Worm (Caenorhabditis elegans) whole organism, early embryonic: ENCODE measurements around the gene BE0003N10.1.

Experiments used
- B0310.2 ChIP-seq: sonication (generic microtip); optimal IDR thresholded peaks from 2 replicates; lab custom pipeline; 2016; ENCODE audit warnings: mild to moderate bottlenecking, missing genetic modification characterization, missing compliant biosample characterization
- F13C5.2 ChIP-seq: sonication (generic microtip); optimal IDR thresholded peaks from 2 replicates; lab custom pipeline; 2017; ENCODE audit warnings: mild to moderate bottlenecking, missing genetic modification characterization, inconsistent platforms, missing compliant biosample characterization
- aly-1 ChIP-seq: sonication (generic microtip); optimal IDR thresholded peaks from 2 replicates; lab custom pipeline; 2016; ENCODE audit warnings: missing genetic modification characterization, missing compliant biosample characterization
- ama-1 ChIP-seq: fragments of 150-350 bp; optimal IDR thresholded peaks from 2 replicates; lab custom pipeline; 2014
- ceh-13 ChIP-seq: fragments of 200-800 bp; sonication (Bioruptor generic); optimal IDR thresholded peaks from 2 replicates; lab custom pipeline; 2018; ENCODE audit warnings: mild to moderate bottlenecking, missing genetic modification characterization, missing compliant biosample characterization
- ceh-36 ChIP-seq: sonication (generic microtip); optimal IDR thresholded peaks from 2 replicates; lab custom pipeline; 2016; ENCODE audit warnings: missing genetic modification characterization, inconsistent platforms, missing compliant biosample characterization
- ets-7 ChIP-seq: sonication (generic microtip); optimal IDR thresholded peaks from 2 replicates; lab custom pipeline; 2016; ENCODE audit warnings: missing genotype, missing genetic modification characterization, missing compliant biosample characterization
- flt-1 ChIP-seq: fragments of 200-800 bp; sonication (Bioruptor generic); IDR thresholded peaks from 2 replicates; pipeline ENCODE4 v1.3.6; 2022; ENCODE audit warnings: missing genetic modification characterization, missing compliant biosample characterization
- hmbx-1 ChIP-seq: sonication (generic microtip); optimal IDR thresholded peaks from 2 replicates; lab custom pipeline; 2016; ENCODE audit warnings: mild to moderate bottlenecking, missing genetic modification characterization, missing compliant biosample characterization
- hmg-4 ChIP-seq: fragments of 200-800 bp; sonication (Bioruptor generic); optimal IDR thresholded peaks from 2 replicates; lab custom pipeline; 2018; ENCODE audit warnings: mild to moderate bottlenecking, missing genetic modification characterization, missing compliant biosample characterization
- hnd-1 ChIP-seq: sonication (generic microtip); optimal IDR thresholded peaks from 2 replicates; lab custom pipeline; 2016; ENCODE audit warnings: missing genetic modification characterization, missing compliant biosample characterization
- pes-1 ChIP-seq: fragments of 200-800 bp; sonication (Bioruptor generic); IDR thresholded peaks from 2 replicates; pipeline ENCODE4 v1.3.6; 2022; ENCODE audit warnings: missing genetic modification reagents, missing genetic modification characterization, missing compliant biosample characterization
- scrt-1 ChIP-seq: fragments of 200-800 bp; sonication (Bioruptor generic); IDR thresholded peaks from 2 replicates; pipeline ENCODE4 v1.3.6; 2022; ENCODE audit warnings: missing genetic modification characterization, missing compliant biosample characterization
- sea-1 ChIP-seq: fragments of 200-800 bp; sonication (Bioruptor generic); conservative IDR thresholded peaks from 2 replicates; pipeline ENCODE4 v1.3.6; 2022; ENCODE audit warnings: missing genetic modification characterization, missing compliant biosample characterization
- tbx-11 ChIP-seq: fragments of 200-800 bp; sonication (Bioruptor generic); IDR thresholded peaks from 2 replicates; pipeline ENCODE4 v1.3.6; 2022; ENCODE audit warnings: missing genetic modification characterization, missing compliant biosample characterization
- tbx-37 ChIP-seq: fragments of 200-800 bp; sonication (Bioruptor generic); conservative IDR thresholded peaks from 2 replicates; pipeline ENCODE4 v1.3.6; 2022; ENCODE audit warnings: missing genetic modification reagents, missing genetic modification characterization, missing compliant biosample characterization
- tra-4 ChIP-seq: sonication (generic microtip); optimal IDR thresholded peaks from 2 replicates; lab custom pipeline; 2017; ENCODE audit warnings: missing genetic modification characterization, missing compliant biosample characterization

BE0003N10.1 gene

DNA sequence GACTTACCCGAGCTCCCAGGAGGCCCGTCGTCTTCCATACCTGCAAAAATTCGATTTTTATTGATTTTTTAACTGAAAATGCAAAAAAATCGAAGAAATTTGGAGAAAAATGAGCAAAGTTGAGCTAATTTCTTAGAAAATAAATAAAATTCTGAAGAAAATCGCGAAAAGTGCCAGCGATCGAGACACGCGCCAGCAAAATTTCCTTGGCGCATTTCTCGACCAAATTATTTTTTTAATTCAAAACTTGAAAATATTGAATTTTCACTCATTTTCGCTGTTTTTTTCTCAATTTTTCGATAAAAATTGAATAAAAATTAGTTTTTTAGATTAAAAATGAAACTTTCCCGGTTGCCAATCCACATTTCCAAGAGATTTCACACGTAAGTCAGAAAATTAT, at the start of gene BE0003N10.1, which contains the start of gene chin-1:
Gene BE0003N10.1 (plus strand): TSS at position 320 of the 400 bp plus-strand sequence.
Gene chin-1 (minus strand): TSS at position 40 of the 400 bp plus-strand sequence.
- TF ChIP-seq flt-1 (GFP tag; lab: Robert Waterston, UW) (no peak), F13C5.2 (peak; percentile 22)

DNA sequence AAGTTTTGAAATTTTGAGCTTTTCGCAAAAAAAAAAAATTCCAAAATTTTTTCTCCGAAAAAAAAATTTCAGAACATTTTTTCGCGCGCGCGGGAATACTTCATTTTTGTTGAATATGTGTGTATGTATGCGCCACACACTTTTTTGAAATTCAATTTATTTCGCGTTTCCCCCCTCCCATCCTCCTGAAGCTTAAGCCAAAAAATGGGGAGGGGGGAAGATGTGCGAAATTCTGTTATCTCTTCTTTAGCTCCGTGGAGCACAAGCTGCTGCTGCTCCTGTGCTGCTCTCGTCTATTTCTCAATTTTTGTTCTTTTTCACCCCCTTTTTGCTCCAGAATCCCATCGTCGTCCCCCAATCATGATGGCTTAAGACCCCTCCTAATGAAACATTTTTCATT, 47.7 kb upstream of the BE0003N10.1 start:
- TF ChIP-seq F13C5.2 (no peak), hmg-4 (no peak), sea-1 (GFP tag; lab: Robert Waterston, UW) (no peak), ets-7 (tag; lab: Kevin White, UChicago) (no peak), B0310.2 (no peak), scrt-1 (GFP tag; lab: Robert Waterston, UW) (no peak), aly-1 (tag; lab: Kevin White, UChicago) (no peak), hnd-1 (no peak), pes-1 (GFP tag; lab: Robert Waterston, UW) (no peak), hmbx-1 (tag; lab: Kevin White, UChicago) (no peak), ceh-13 (no peak), tbx-11 (no peak), ama-1 (lab: Kevin White, UChicago) (no peak), ceh-36 (tag; lab: Kevin White, UChicago) (no peak), flt-1 (GFP tag; lab: Robert Waterston, UW) (no peak), tra-4 (tag; lab: Kevin White, UChicago) (no peak), tbx-37 (GFP tag; lab: Robert Waterston, UW) (no peak)

DNA sequence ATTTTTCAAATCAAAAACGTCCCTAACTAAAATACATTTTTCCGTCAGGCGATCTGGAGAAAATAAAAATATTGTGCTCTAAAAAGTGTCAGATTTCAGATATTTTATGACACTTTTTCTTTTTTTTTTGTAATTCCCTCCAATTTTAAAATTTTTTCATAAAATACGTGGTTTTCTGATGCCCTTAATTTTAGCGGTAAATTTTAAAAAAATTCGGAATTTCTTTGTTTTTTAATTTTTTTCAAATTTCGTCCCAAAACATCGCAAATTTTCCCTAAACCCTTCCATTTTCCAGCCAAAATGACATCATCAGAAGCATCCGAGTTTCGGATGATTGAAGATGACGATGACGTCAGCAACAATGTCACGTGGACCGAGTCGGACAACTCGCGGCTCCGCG, 45.7 kb upstream of the BE0003N10.1 start, which contains the start of gene trp-2:
Gene trp-2 (plus strand): TSS at position 301 of the 400 bp plus-strand sequence.
- TF ChIP-seq hmg-4 (no peak), tbx-37 (GFP tag; lab: Robert Waterston, UW) (no peak), aly-1 (tag; lab: Kevin White, UChicago) (no peak), ets-7 (tag; lab: Kevin White, UChicago) (no peak), F13C5.2 (no peak), B0310.2 (no peak), ceh-13 (no peak), hmbx-1 (tag; lab: Kevin White, UChicago) (no peak), tbx-11 (no peak), flt-1 (GFP tag; lab: Robert Waterston, UW) (no peak), sea-1 (GFP tag; lab: Robert Waterston, UW) (no peak)

DNA sequence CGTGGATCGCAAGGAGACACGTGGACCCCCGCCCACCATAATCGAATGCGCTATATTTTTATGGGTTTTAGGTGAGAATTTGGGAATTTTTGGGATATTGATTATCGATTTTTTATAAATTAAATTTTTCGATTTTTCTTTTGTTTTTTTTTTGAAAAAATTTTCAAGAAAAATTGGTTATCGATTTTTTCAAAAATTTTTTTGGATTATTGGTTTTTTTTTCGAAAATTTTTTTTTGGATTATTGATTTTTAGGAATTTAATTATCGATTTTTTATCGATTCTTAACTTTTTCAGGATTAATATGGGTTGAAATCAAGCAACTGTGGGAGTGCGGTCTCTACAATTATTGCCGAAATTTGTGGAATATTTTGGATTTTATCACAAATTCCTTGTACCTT, 40.7 kb upstream of the BE0003N10.1 start:
- no peak for TF ChIP-seq hmg-4

DNA sequence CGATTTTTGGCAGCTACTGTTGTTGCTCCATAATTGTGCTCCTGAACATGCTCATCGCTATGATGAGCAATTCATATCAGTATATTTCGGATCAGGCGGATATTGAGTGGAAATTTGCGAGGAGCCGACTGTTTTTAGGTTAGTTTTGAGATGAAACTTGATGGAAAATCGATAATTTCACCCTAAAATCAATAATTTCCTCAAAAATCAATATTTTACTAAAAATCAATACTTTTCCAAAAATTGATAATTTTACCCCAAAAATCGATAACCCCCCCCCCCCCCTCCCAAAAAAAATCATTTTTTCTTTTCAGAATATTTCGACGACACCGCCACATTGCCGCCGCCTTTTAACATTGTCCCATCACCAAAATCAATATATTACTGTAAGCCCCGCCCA, 38.4 kb upstream of the BE0003N10.1 start:
- TF ChIP-seq flt-1 (GFP tag; lab: Robert Waterston, UW) (no peak), tra-4 (tag; lab: Kevin White, UChicago) (no peak), pes-1 (GFP tag; lab: Robert Waterston, UW) (no peak), ets-7 (tag; lab: Kevin White, UChicago) (no peak), scrt-1 (GFP tag; lab: Robert Waterston, UW) (no peak), ceh-13 (no peak), hmbx-1 (tag; lab: Kevin White, UChicago) (no peak), hnd-1 (no peak), tbx-11 (no peak), aly-1 (tag; lab: Kevin White, UChicago) (no peak), ceh-36 (tag; lab: Kevin White, UChicago) (no peak), F13C5.2 (no peak)

DNA sequence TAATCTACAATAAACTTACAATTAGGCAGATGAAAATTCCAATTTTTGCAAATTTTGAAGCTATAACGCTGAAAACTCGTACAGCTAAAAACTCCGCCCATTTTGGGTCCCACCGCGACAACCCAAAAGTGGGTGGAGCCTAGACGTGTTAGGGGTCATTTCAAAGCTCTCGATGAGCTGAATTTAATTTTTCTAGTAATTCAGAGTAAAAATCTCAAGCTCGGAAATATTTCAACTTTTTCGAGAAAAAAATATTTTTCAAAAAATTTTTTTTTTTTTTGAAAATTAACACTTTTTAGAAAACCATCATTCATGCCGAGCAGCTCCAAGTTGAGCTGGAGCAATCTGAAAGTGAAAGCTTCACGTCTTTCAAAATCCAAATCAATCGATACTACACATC, 36.0 kb upstream of the BE0003N10.1 start, which contains the start of gene R06B10.7:
Gene R06B10.7 (minus strand): TSS at position 101 of the 400 bp plus-strand sequence.
- TF ChIP-seq hnd-1 (no peak), hmg-4 (no peak), tra-4 (tag; lab: Kevin White, UChicago) (no peak), tbx-11 (no peak), sea-1 (GFP tag; lab: Robert Waterston, UW) (no peak), ceh-13 (no peak), ama-1 (lab: Kevin White, UChicago) (no peak), aly-1 (tag; lab: Kevin White, UChicago) (no peak), flt-1 (GFP tag; lab: Robert Waterston, UW) (no peak)

DNA sequence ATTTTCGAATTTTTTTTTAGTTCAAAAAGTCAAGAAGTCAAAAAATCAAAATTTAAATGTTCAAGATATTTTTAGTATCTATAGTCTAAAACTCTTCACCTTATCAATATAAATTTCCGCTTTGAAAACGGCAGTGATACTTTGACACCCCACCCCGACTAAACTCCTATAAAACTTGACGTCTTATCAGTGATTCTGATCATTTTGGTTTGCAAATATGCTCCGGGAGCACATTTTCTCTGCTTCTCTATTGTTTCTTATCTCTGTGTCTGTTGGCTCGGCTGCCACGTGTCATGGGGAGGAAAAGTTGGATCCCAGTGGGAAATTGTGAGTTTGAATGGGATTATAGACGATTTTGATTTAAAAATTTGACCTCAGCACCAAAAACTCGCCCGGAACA, 34.8 kb upstream of the BE0003N10.1 start, which contains the start of gene clec-150:
Gene clec-150 (plus strand): TSS at position 198 of the 400 bp plus-strand sequence.
- no peak for TF ChIP-seq tbx-37 (GFP tag; lab: Robert Waterston, UW)
- no peak for TF ChIP-seq tra-4 (tag; lab: Kevin White, UChicago)
- no peak for TF ChIP-seq ceh-36 (tag; lab: Kevin White, UChicago)
- TF ChIP-seq ets-7 (tag; lab: Kevin White, UChicago), result no peak
- TF ChIP-seq tbx-11, result no peak
- no peak for TF ChIP-seq ceh-13
- TF ChIP-seq scrt-1 (GFP tag; lab: Robert Waterston, UW), result no peak
- TF ChIP-seq F13C5.2, result no peak
- TF ChIP-seq pes-1 (GFP tag; lab: Robert Waterston, UW), result no peak
- TF ChIP-seq aly-1 (tag; lab: Kevin White, UChicago), result no peak
- TF ChIP-seq sea-1 (GFP tag; lab: Robert Waterston, UW), result no peak
- no peak for TF ChIP-seq ama-1 (lab: Kevin White, UChicago)
- no peak for TF ChIP-seq hmbx-1 (tag; lab: Kevin White, UChicago)
- no peak for TF ChIP-seq hnd-1
- no peak for TF ChIP-seq B0310.2

DNA sequence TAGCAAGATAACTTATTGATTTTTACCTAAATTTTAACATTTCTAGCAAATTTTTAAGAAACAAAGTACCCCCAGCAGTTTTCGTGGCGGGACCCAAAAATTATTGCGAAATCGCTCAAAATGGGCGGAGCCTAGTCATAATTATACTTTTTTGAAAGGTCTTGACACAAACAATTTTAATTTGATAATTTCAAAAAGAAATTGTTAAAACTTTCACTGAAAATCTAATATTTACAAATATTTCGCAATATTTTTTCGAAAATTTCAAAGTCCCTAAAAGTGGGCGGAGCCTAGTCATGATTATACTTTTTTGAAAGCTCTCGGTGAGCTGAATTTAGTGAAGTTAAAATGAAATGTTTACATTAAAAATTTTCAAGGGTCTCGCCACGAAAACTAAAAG, 32.8 kb upstream of the BE0003N10.1 start:
- TF ChIP-seq tbx-37 (GFP tag; lab: Robert Waterston, UW) (no peak), hmg-4 (no peak), B0310.2 (no peak), F13C5.2 (no peak), hnd-1 (no peak), tra-4 (tag; lab: Kevin White, UChicago) (no peak), ets-7 (tag; lab: Kevin White, UChicago) (no peak), flt-1 (GFP tag; lab: Robert Waterston, UW) (no peak), ceh-13 (no peak), hmbx-1 (tag; lab: Kevin White, UChicago) (no peak), ama-1 (lab: Kevin White, UChicago) (no peak), aly-1 (tag; lab: Kevin White, UChicago) (no peak), sea-1 (GFP tag; lab: Robert Waterston, UW) (no peak), scrt-1 (GFP tag; lab: Robert Waterston, UW) (no peak), tbx-11 (no peak), ceh-36 (tag; lab: Kevin White, UChicago) (no peak), pes-1 (GFP tag; lab: Robert Waterston, UW) (no peak)
